Fruit fly (Drosophila melanogaster) whole organism, wandering third instar larva: ENCODE data around the gene CG43678.

Experiments
- Vsx2 ChIP-seq: fragments of 200-300, 225-300 bp; sonication (Bioruptor generic); optimal IDR thresholded peaks from 2 replicates; lab custom pipeline; 2018; ENCODE audit warnings: missing biosample characterization, missing genetic modification characterization; ENCODE audit not compliant: partially characterized antibody
- fru ChIP-seq: fragments of 200-800 bp; sonication (Bioruptor generic); optimal IDR thresholded peaks from 3 replicates; lab custom pipeline; 2016; ENCODE audit warnings: missing biosample characterization, mild to moderate bottlenecking, missing genetic modification characterization
- woc ChIP-seq: sonication (Bioruptor generic); optimal IDR thresholded peaks from 2 replicates; lab custom pipeline; 2016; ENCODE audit warnings: missing biosample characterization, mild to moderate bottlenecking, missing genetic modification characterization

- TF ChIP-seq fru (GFP tag; lab: Kevin White, UChicago) (no peak), Vsx2 (GFP tag; lab: Kevin White, UChicago) (no peak), woc (no peak)
These were observed 6.8 kb downstream of the CG43678 start, which contains the start of gene Rpn12R for dm6 chr3L:15042470-15042869.
